Fruit fly (Drosophila melanogaster) whole organism, prepupa: ENCODE measurements around the gene CG44325.

Source experiments
- CG10669 ChIP-seq: fragments of 200-800 bp; sonication (Bioruptor generic); optimal IDR thresholded peaks from 3 replicates; lab custom pipeline; 2018; ENCODE audit warnings: missing biosample characterization, mild to moderate bottlenecking, missing genetic modification characterization, moderate library complexity
- CG31627 ChIP-seq: fragments of 200-800 bp; sonication (Bioruptor generic); optimal IDR thresholded peaks from 3 replicates; lab custom pipeline; 2016; ENCODE audit warnings: missing biosample characterization, missing genetic modification characterization
- CG6854 ChIP-seq: fragments of 200-800 bp; sonication (Bioruptor generic); optimal IDR thresholded peaks from 2 replicates; lab custom pipeline; 2017; ENCODE audit warnings: missing biosample characterization, mild to moderate bottlenecking, missing genetic modification characterization
- CG7368 ChIP-seq: fragments of 200-800 bp; sonication (Bioruptor generic); optimal IDR thresholded peaks from 3 replicates; lab custom pipeline; 2016; ENCODE audit warnings: missing biosample characterization, missing genetic modification characterization
- Eip93F ChIP-seq: fragments of 200-800 bp; sonication (Bioruptor generic); optimal IDR thresholded peaks from 2 replicates; lab custom pipeline; 2016; ENCODE audit warnings: missing biosample characterization, mild to moderate bottlenecking, missing genetic modification characterization
- Hr38 ChIP-seq: sonication (Bioruptor generic); optimal IDR thresholded peaks from 2 replicates; lab custom pipeline; 2016; ENCODE audit warnings: missing biosample characterization, missing genetic modification characterization
- Met ChIP-seq: fragments of 200-800 bp; sonication (Bioruptor generic); optimal IDR thresholded peaks from 3 replicates; lab custom pipeline; 2016; ENCODE audit warnings: missing biosample characterization, missing genetic modification characterization
- OdsH ChIP-seq: fragments of 200-800 bp; sonication (Bioruptor generic); optimal IDR thresholded peaks from 3 replicates; lab custom pipeline; 2016; ENCODE audit warnings: missing biosample characterization, missing genetic modification characterization
- acj6 ChIP-seq: fragments of 200-800 bp; sonication (Bioruptor generic); optimal IDR thresholded peaks from 3 replicates; lab custom pipeline; 2016; ENCODE audit warnings: missing biosample characterization, missing genetic modification characterization

DNA sequence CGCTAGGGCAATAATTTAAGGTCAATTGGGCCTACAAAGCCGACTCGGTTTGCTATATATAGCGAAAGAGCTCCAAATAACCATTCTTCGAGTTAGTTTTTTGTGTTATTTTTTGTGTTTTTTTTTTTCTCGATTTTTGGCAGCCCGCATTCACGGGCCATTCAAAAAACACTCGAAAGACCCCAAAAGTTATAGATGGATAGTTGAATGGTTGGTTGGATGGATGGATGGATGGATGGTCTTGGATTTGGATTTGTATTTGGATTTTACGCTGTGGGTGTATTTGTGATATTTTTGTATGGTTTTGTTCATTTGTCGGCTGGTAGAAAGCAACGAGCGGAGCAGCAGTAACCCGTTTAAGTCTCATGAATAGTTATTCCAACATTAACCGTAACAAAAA is 14.3 kb downstream of the CG44325 start:
- no peak for TF ChIP-seq Hr38 (GFP tag; lab: Kevin White, UChicago)
- no peak for TF ChIP-seq Met (GFP tag; lab: Kevin White, UChicago)
- TF ChIP-seq acj6 (GFP tag; lab: Kevin White, UChicago) = no peak
- no peak for TF ChIP-seq CG31627 (GFP tag; lab: Kevin White, UChicago)
- TF ChIP-seq CG6854 (GFP tag; lab: Kevin White, UChicago) = no peak
- TF ChIP-seq OdsH = no peak
- TF ChIP-seq CG7368 = no peak
- no peak for TF ChIP-seq CG10669 (GFP tag; lab: Kevin White, UChicago)
- TF ChIP-seq Eip93F (GFP tag; lab: Kevin White, UChicago) = no peak
